Fruit fly (Drosophila melanogaster) whole organism, adult: Measurements from ENCODE around the gene CG13896.

Experiments
- CG14711 ChIP-seq: fragments of 200-800 bp; sonication (Bioruptor generic); optimal IDR thresholded peaks from 2 replicates; lab custom pipeline; 2018; ENCODE audit warnings: missing biosample characterization, mild to moderate bottlenecking, missing genetic modification characterization, moderate library complexity
- CG1620 ChIP-seq: fragments of 200-800 bp; sonication (Bioruptor generic); optimal IDR thresholded peaks from 2 replicates; lab custom pipeline; 2016; ENCODE audit warnings: missing biosample characterization, missing genetic modification characterization
- CG33017 ChIP-seq: fragments of 200-800 bp; sonication (Bioruptor generic); optimal IDR thresholded peaks from 2 replicates; lab custom pipeline; 2018; ENCODE audit warnings: missing biosample characterization, mild to moderate bottlenecking, missing genetic modification characterization, moderate library complexity
- CG5204 ChIP-seq: fragments of 200-800 bp; sonication (Bioruptor generic); optimal IDR thresholded peaks from 2 replicates; lab custom pipeline; 2016; ENCODE audit warnings: missing biosample characterization, missing genetic modification characterization
- Clk ChIP-seq: fragments of 200-800 bp; sonication (Bioruptor generic); optimal IDR thresholded peaks from 2 replicates; lab custom pipeline; 2017; ENCODE audit warnings: missing biosample characterization, missing genetic modification characterization
- Crg-1 ChIP-seq: fragments of 200-800 bp; sonication (Bioruptor generic); optimal IDR thresholded peaks from 2 replicates; lab custom pipeline; 2016; ENCODE audit warnings: missing biosample characterization, missing genetic modification characterization
- cic ChIP-seq: fragments of 200-800 bp; sonication (Bioruptor generic); optimal IDR thresholded peaks from 2 replicates; lab custom pipeline; 2017; ENCODE audit warnings: missing biosample characterization, mild to moderate bottlenecking, missing genetic modification characterization, moderate library complexity
- cnc ChIP-seq, 2 experiments: fragments of >200 bp; optimal IDR thresholded peaks; 2 replicates each; lab custom pipeline; 2017
- ovo ChIP-seq: fragments of 200-800 bp; sonication (Bioruptor generic); optimal IDR thresholded peaks from 2 replicates; lab custom pipeline; 2016; ENCODE audit warnings: missing biosample characterization, missing genetic modification characterization
- tj ChIP-seq: fragments of 200-800 bp; sonication (Bioruptor generic); optimal IDR thresholded peaks from 3 replicates; lab custom pipeline; 2017; ENCODE audit warnings: missing biosample characterization, mild to moderate bottlenecking, missing genetic modification characterization, moderate library complexity
- toe ChIP-seq: fragments of 200-800 bp; sonication (Bioruptor generic); optimal IDR thresholded peaks from 2 replicates; lab custom pipeline; 2016; ENCODE audit warnings: missing biosample characterization, missing genetic modification characterization

DNA sequence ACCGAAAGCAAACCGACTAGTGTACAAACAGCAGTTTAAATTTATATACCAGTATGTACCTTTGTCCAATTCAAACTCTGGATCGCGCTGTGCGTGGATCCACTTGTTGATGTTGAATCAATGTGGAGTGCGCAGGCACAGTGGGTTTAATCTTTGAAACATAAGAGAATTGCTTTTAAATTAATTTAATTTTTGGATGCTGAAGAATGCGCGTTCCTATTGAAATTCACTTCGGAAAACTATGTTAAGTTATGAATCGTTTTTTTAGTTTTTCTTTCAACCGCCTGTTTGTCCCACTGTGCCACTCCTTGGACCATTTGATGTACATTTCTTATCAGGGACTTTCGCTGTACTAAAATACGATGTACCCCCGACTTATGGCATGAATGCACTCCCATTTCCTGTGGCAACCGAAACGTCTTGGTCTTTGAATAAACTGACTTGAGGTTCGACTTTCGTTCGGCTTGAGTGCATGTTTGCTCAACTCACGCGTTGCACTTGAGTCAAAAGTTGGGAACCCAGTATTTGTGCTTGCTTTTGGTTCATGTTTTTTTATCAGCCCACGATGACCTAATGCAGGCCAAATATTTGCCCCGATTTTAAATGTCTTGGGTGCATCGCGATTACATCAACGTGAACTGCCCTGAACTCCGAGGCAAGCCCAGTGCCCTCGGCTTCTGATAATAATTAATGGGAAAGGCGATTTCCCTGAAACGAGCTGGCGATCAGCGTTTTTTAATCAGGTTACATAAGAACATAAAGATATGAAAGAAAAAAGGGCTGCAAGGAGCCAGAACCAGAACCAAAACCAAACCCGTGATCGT, 13.1 kb upstream of the CG13896 start:
- no peak for TF ChIP-seq tj (GFP tag; lab: Kevin White, UChicago)
- TF ChIP-seq CG1620 (GFP tag; lab: Kevin White, UChicago) = no peak
- TF ChIP-seq CG14711 (tag; lab: Kevin White, UChicago) = peak; percentile 42
- no peak for TF ChIP-seq cic (GFP tag; lab: Kevin White, UChicago)
- no peak for TF ChIP-seq Clk (GFP tag; lab: Kevin White, UChicago)
- no peak for TF ChIP-seq Crg-1 (GFP tag; lab: Kevin White, UChicago)
- TF ChIP-seq CG5204 (GFP tag; lab: Kevin White, UChicago) = no peak
- TF ChIP-seq CG33017 (tag; lab: Kevin White, UChicago) = no peak
- TF ChIP-seq toe = no peak
- TF ChIP-seq ovo (GFP tag; lab: Kevin White, UChicago) = no peak
- no peak for TF ChIP-seq cnc (optimal IDR thresholded peaks at IDR 0.05; lab: Kevin White, UChicago)
